Worm (Caenorhabditis elegans) whole organism, L2 larva: ENCODE data around the gene nhr-117.

Experiments used
- ZK546.5 ChIP-seq: sonication (generic microtip); optimal IDR thresholded peaks from 2 replicates; lab custom pipeline; 2017; ENCODE audit warnings: missing biosample characterization, missing genetic modification characterization
- egl-27 ChIP-seq: sonication (generic microtip); optimal IDR thresholded peaks from 3 replicates; lab custom pipeline; 2017; ENCODE audit warnings: missing biosample characterization, missing genetic modification reagents, missing genetic modification characterization
- lin-39 ChIP-seq: fragments of 150-350 bp; optimal IDR thresholded peaks from 2 replicates; lab custom pipeline; 2014; ENCODE audit warnings: missing biosample characterization, missing genetic modification reagents, missing genetic modification characterization
- nhr-11 ChIP-seq: fragments of 150-350 bp; optimal IDR thresholded peaks from 2 replicates; lab custom pipeline; 2014; ENCODE audit warnings: missing biosample characterization, missing genetic modification characterization

DNA sequence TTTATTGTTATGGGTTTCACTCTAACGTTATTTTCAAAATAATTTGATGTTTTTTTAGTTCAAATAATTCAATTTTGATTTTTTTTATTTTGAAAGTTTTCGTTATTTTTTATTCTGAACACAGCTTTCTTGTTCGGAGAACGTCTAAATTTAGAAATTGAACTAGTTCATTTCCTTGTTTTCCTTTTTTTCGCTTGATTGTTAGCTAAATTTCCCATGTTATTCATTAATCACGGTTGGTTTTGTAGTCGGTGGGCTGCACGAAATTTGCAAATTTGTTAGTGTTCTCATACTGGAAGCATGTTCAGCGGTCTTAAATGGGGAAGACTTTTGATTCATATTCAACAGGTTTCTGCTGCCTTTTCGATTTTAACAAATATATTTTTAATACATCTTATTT is 14.5 kb upstream of the nhr-117 start, which contains the start of gene str-222:
- TF ChIP-seq ZK546.5 (tag; lab: Kevin White, UChicago), result no peak
- no peak for TF ChIP-seq nhr-11
- no peak for TF ChIP-seq lin-39
- TF ChIP-seq egl-27, result no peak
